Fruit fly (Drosophila melanogaster) whole organism: Measurements from ENCODE around the gene rt.

ENCODE experiments used
- CG8478 ChIP-seq: fragments of >200 bp; optimal IDR thresholded peaks from 2 replicates; lab custom pipeline; 2018; ENCODE audit warnings: inconsistent platforms
- Dll ChIP-seq: fragments of >200 bp; optimal IDR thresholded peaks from 2 replicates; lab custom pipeline; 2017
- pan ChIP-seq: fragments of >200 bp; optimal IDR thresholded peaks from 2 replicates; lab custom pipeline; 2017
- psq ChIP-seq: fragments of >200 bp; optimal IDR thresholded peaks from 2 replicates; lab custom pipeline; 2017

DNA sequence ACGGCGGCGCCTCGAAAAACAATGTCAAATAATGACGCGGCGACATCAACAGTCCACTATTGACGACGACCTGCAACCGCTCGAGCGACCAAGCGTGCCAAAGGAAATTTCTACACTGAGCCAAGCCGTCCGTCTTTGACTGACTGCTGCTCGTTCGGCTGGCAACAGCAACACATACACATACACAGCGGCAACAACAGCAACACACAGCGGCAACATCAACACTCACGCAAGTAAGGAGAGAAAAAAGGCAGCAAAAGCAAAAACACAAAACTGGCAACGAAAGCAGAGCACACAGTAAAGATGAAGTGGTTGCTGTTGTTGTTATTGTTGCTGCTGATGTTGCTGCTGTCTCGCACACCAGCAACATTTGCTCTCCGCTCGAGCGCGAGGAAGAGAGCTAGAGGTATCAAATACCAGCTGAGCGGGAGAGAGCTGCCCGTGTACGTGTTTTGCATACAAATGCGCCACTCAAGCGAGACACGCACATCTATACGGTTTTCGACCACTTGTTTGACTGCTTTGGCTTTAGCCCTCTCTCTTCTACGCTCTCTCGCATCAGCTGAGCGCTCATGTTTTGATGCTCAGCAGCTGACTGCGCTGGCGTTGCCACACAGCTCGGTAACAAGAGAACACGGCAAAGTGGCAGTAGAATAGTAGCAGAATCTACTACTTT is 34.4 kb downstream of the rt start:
- peak; percentile 98 for TF ChIP-seq Dll (lab: Kevin White, UChicago)
- TF ChIP-seq psq (lab: Kevin White, UChicago) = no peak
- TF ChIP-seq CG8478 (lab: Kevin White, UChicago) = peak; percentile 56
- TF ChIP-seq pan (lab: Kevin White, UChicago) = no peak
